Fruit fly (Drosophila melanogaster): ENCODE data around the gene CG10347.

Gene CG10347

DNA sequence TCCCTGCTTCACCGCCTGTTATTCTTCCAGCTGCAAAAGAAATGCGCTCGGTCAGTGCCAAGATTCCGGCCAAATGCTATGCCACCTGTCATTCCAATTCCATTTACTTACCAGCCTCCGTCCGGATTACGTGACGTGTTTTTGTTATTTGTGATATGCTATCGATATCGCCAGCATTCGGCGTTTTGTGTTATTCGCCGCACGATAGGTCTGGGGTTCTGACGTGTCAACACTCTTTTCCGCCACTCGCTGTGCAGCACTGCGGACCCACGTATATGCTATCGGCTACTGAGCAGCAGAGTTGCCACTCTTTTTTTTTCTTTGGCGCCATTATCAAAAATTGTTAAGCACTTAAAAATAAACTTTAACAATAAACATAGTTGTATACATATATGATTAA is 2.4 kb downstream of the CG10347 start, which contains the start of gene p24-1 (continued):
- TF ChIP-seq CG8119 (GFP tag; IDR thresholded peaks at IDR 0.05) (no peak), CG4318 (GFP tag; optimal IDR thresholded peaks at IDR 0.05) (no peak), CG11902 (GFP tag; optimal IDR thresholded peaks at IDR 0.05) (no peak), Lpt (GFP tag; optimal IDR thresholded peaks at IDR 0.05) (no peak), Blimp-1 (GFP tag; optimal IDR thresholded peaks at IDR 0.05) (no peak), dac (GFP tag; optimal IDR thresholded peaks at IDR 0.05) (no peak), net (GFP tag; optimal IDR thresholded peaks at IDR 0.05) (no peak), lz (GFP tag; optimal IDR thresholded peaks at IDR 0.05) (peak; percentile 49), vri (GFP tag; optimal IDR thresholded peaks at IDR 0.05) (peak; percentile 73), fd85E (GFP tag; optimal IDR thresholded peaks at IDR 0.05) (no peak), Gug (GFP tag; IDR thresholded peaks at IDR 0.05) (no peak), Eip93F (GFP tag; optimal IDR thresholded peaks at IDR 0.05) (no peak), achi (GFP tag; optimal IDR thresholded peaks at IDR 0.05) (peak; percentile 96), CG6163 (GFP tag; IDR thresholded peaks at IDR 0.05) (no peak), CG11762 (GFP tag; optimal IDR thresholded peaks at IDR 0.05; ENCODE audit: insufficient read depth) (no peak), salr (GFP tag; optimal IDR thresholded peaks at IDR 0.05) (no peak), Sox15 (GFP tag; optimal IDR thresholded peaks at IDR 0.05) (no peak), Eip78C (GFP tag) (peak; percentile 37), CG7368 (GFP tag; optimal IDR thresholded peaks at IDR 0.05) (no peak), Ets21C (GFP tag; optimal IDR thresholded peaks at IDR 0.05) (peak; percentile 1), Hr4 (GFP tag; optimal IDR thresholded peaks at IDR 0.05) (no peak), Hr38 (GFP tag; optimal IDR thresholded peaks at IDR 0.05) (no peak), CG16779 (tag; optimal IDR thresholded peaks at IDR 0.05) (no peak), fkh (GFP tag; optimal IDR thresholded peaks at IDR 0.05) (peak; percentile 65), Hr39 (GFP tag; optimal IDR thresholded peaks at IDR 0.05) (peak; percentile 29), acj6 (GFP tag; optimal IDR thresholded peaks at IDR 0.05) (no peak), svp (GFP tag) (peak; percentile 72), CG11294 (GFP tag; IDR thresholded peaks at IDR 0.05) (no peak), CG3032 (tag; optimal IDR thresholded peaks at IDR 0.05) (peak; percentile 6)

DNA sequence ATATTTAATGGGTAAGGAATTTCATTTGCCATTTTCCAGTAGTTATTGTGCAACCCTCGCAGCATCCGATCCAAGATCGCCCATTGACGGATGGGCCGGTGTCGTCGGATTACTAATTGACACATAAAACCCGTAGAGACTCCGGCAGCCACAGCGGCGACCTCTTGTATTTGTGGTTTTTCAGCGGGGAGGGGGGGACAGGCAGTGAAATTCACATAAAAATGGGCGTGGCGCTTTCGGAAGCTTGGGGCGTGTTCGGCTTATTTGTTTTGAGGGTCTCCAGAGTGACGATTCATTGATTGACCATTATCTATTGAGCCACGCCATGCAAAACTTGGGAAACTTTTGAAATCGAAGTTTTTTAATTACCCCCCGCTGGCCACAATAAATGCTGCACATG is 5.5 kb downstream of the CG10347 start:
- TF ChIP-seq CG31627 (GFP tag; optimal IDR thresholded peaks at IDR 0.05) (no peak), CG4318 (GFP tag; optimal IDR thresholded peaks at IDR 0.05) (no peak), acj6 (GFP tag; optimal IDR thresholded peaks at IDR 0.05) (no peak), fd85E (GFP tag; optimal IDR thresholded peaks at IDR 0.05) (no peak), topi (GFP tag; optimal IDR thresholded peaks at IDR 0.05) (no peak), cyc (GFP tag; optimal IDR thresholded peaks at IDR 0.05) (no peak), CG11294 (GFP tag; IDR thresholded peaks at IDR 0.05) (no peak), CG11902 (GFP tag; optimal IDR thresholded peaks at IDR 0.05) (no peak)

DNA sequence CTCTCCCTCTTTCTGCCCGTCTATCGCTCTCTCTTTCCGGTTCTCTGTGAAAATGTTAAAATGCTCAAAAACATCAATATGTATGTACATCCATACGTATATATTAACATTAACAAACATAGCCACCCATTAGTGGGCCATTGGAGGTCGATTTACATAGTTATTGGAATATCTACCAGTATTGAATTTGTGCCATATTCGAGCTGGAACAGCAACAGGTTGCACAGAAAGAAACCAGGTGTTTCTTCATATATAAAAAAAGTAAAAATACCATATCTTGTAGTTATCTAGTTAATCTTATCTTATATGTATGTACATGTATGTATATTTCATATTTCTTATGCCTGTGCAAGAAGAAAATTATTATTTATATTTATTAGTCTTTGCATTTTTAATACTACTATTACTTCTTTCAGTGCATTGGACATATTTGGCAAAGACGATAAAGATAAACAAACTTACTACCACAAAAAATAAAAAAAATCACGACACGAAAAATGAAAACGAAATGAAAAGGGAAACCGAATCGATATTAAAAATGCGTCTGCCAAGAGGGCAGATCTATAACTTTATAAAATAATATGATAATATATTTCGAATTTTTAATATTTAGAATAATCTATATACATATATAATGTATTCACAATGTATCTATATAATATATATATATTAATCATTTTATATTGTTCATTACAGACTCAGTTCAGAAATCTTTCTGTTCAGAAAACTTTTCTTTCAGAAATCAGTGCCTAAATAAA is 6.0 kb downstream of the CG10347 start:
- TF ChIP-seq Eip78C (GFP tag) (peak; percentile 47), CG34406 (GFP tag; optimal IDR thresholded peaks at IDR 0.05) (peak; percentile 7), CG6163 (GFP tag; IDR thresholded peaks at IDR 0.05) (no peak), Blimp-1 (GFP tag; optimal IDR thresholded peaks at IDR 0.05) (peak; percentile 6), svp (GFP tag) (peak; percentile 10), CG10631 (GFP tag; optimal IDR thresholded peaks at IDR 0.05) (no peak), esn (GFP tag; optimal IDR thresholded peaks at IDR 0.05) (no peak), pdm3 (GFP tag; optimal IDR thresholded peaks at IDR 0.05) (no peak), Hr39 (GFP tag; optimal IDR thresholded peaks at IDR 0.05) (no peak), fkh (GFP tag; optimal IDR thresholded peaks at IDR 0.05) (peak; percentile 26)
